Fruit fly (Drosophila melanogaster): Measurements from ENCODE around the gene vri.

vri gene

dm6 chr2L:5303044-5303904 lies 14.5 kb downstream of the vri start (continued):
- peak; percentile 0 for TF ChIP-seq CG6654 (GFP tag; optimal IDR thresholded peaks at IDR 0.05)
- TF ChIP-seq klu (GFP tag; IDR thresholded peaks at IDR 0.05) = no peak
- no peak for TF ChIP-seq zfh2 (GFP tag; optimal IDR thresholded peaks at IDR 0.05)
- TF ChIP-seq maf-S (GFP tag; optimal IDR thresholded peaks at IDR 0.05) = no peak
- TF ChIP-seq Hmx (GFP tag; optimal IDR thresholded peaks at IDR 0.05) = no peak
- TF ChIP-seq CG4617 (GFP tag; optimal IDR thresholded peaks at IDR 0.05; ENCODE audit: borderline replicate concordance) = no peak
- no peak for TF ChIP-seq kni (GFP tag; optimal IDR thresholded peaks at IDR 0.05)
- peak; percentile 35 for TF ChIP-seq HHEX (GFP tag; optimal IDR thresholded peaks at IDR 0.05)
- no peak for TF ChIP-seq CG7745 (tag; optimal IDR thresholded peaks at IDR 0.05)
- TF ChIP-seq bsh (GFP tag; optimal IDR thresholded peaks at IDR 0.05) = peak in 1 of 2 experiments; percentile 55
- peak; percentile 52; the same call in 1 of the 3 replicates for TF ChIP-seq Opbp (GFP tag; IDR thresholded peaks at IDR 0.05; ENCODE audit: partially characterized antibody)
- TF ChIP-seq Ptx1 (GFP tag; IDR thresholded peaks at IDR 0.05) = 0 out of 2 replicates have a peak, but pooled peaks have one; percentile 14
- TF ChIP-seq dm (GFP tag; optimal IDR thresholded peaks at IDR 0.05) = no peak
- no peak for TF ChIP-seq Bdp1 (GFP tag; optimal IDR thresholded peaks at IDR 0.05)
- TF ChIP-seq CG2202 (tag; optimal IDR thresholded peaks at IDR 0.05) = peak; percentile 2
- TF ChIP-seq Ravus (GFP tag; IDR thresholded peaks at IDR 0.05) = no peak
- no peak for TF ChIP-seq pnt (GFP tag; optimal IDR thresholded peaks at IDR 0.05)
- no peak for TF ChIP-seq CG13624 (GFP tag; optimal IDR thresholded peaks at IDR 0.05)
- no peak for TF ChIP-seq CG17912 (GFP tag; optimal IDR thresholded peaks at IDR 0.05)
- TF ChIP-seq CG7372 (GFP tag; IDR thresholded peaks at IDR 0.05) = peak; percentile 93
- TF ChIP-seq CG7271 (tag; optimal IDR thresholded peaks at IDR 0.05) = no peak
- TF ChIP-seq Sox102F (GFP tag; optimal IDR thresholded peaks at IDR 0.05) = peak; percentile 21
- no peak for TF ChIP-seq CG34224 (GFP tag; IDR thresholded peaks at IDR 0.05; ENCODE audit: partially characterized antibody)
- no peak for TF ChIP-seq CG1832 (GFP tag; optimal IDR thresholded peaks at IDR 0.05)
- TF ChIP-seq Kr (GFP tag; optimal IDR thresholded peaks at IDR 0.05) = no peak
- no peak for TF ChIP-seq disco-r (GFP tag; optimal IDR thresholded peaks at IDR 0.05)
- TF ChIP-seq eyg (GFP tag; optimal IDR thresholded peaks at IDR 0.05) = no peak
- peak; percentile 31 for TF ChIP-seq CG9727 (GFP tag; optimal IDR thresholded peaks at IDR 0.05)
- no peak for TF ChIP-seq CG11696 (GFP tag; IDR thresholded peaks at IDR 0.05)
- TF ChIP-seq CG9817 (tag; optimal IDR thresholded peaks at IDR 0.05) = no peak
- no peak for TF ChIP-seq ac (GFP tag; optimal IDR thresholded peaks at IDR 0.05)
- TF ChIP-seq CG12391 (tag; optimal IDR thresholded peaks at IDR 0.05) = no peak
- peak; percentile 47 for TF ChIP-seq CG10543 (GFP tag; optimal IDR thresholded peaks at IDR 0.05)
- no peak for TF ChIP-seq sim (GFP tag; IDR thresholded peaks at IDR 0.05)
- TF ChIP-seq esg (GFP tag; conservative IDR thresholded peaks at IDR 0.05) = no peak
- TF ChIP-seq prd (optimal IDR thresholded peaks at IDR 0.05) = no peak
- no peak; the same call in 2 of the 3 replicates for TF ChIP-seq prd (GFP tag; IDR thresholded peaks at IDR 0.05)
- TF ChIP-seq fd96Cb (tag; optimal IDR thresholded peaks at IDR 0.05) = no peak
- TF ChIP-seq CG10959 (GFP tag; IDR thresholded peaks at IDR 0.05) = no peak
- TF ChIP-seq NfI (GFP tag; optimal IDR thresholded peaks at IDR 0.05) = no peak
- TF ChIP-seq CG11398 (GFP tag; optimal IDR thresholded peaks at IDR 0.05) = peak; percentile 25
- TF ChIP-seq chn (GFP tag; optimal IDR thresholded peaks at IDR 0.05) = no peak
- no peak for TF ChIP-seq pan (optimal IDR thresholded peaks at IDR 0.05)
- TF ChIP-seq pan (GFP tag; optimal IDR thresholded peaks at IDR 0.05 in 1 of 2, IDR thresholded peaks at IDR 0.05 in 1 of 2) = no peak
- TF ChIP-seq croc (GFP tag; conservative IDR thresholded peaks at IDR 0.05) = no peak
- TF ChIP-seq scrt (GFP tag; optimal IDR thresholded peaks at IDR 0.05) = peak; percentile 20
- TF ChIP-seq tin (GFP tag; optimal IDR thresholded peaks at IDR 0.05) = no peak
- no peak for TF ChIP-seq Hr78 (GFP tag; optimal IDR thresholded peaks at IDR 0.05)
- no peak for TF ChIP-seq Optix (GFP tag; IDR thresholded peaks at IDR 0.05)

All from whole organism, embryonic.